Fruit fly (Drosophila melanogaster): ENCODE measurements around the gene mbf1.
A peak's percentile ranks its signal among the peaks of the same experiment; 100 is the strongest.

Gene mbf1

DNA sequence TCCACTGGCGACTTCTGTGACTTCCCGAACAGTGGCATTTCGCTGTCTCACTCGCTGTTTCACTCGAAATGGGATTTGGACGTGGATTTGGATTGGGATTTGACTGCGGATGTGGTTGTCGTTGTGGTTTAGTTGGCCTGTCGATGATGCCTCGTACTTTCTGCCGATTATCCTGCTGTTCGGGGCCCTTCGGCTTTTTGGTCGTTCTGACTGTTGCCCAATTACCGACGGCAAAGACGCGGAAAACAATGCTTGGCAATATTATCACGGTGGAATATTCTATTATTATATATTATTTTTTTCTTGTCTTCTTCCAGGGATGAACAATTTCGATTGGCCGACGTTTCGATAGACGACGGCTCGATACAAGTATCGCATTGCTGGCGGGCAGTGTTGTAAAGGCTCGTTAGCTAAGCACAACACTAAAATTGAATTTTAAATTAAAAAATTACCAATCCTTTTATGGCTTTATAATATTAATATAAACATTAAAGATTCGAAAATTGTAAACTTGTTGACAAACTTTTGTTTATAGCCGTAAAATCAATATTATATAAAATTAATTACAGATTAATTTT lies 41.0 kb downstream of the mbf1 start, which contains the start of gene Mo25 (continued):
- no peak for TF ChIP-seq HLHmδ (GFP tag; optimal IDR thresholded peaks at IDR 0.05)
- peak; percentile 56 for TF ChIP-seq CG30403 (GFP tag; optimal IDR thresholded peaks at IDR 0.05)
- no peak for TF ChIP-seq GATAe (GFP tag; conservative IDR thresholded peaks at IDR 0.05)
- TF ChIP-seq Eip74EF (GFP tag; optimal IDR thresholded peaks at IDR 0.05) = no peak
- no peak for TF ChIP-seq dan (GFP tag; IDR thresholded peaks at IDR 0.05)
- TF ChIP-seq CG12744 (GFP tag; optimal IDR thresholded peaks at IDR 0.05) = no peak
- peak; percentile 12 for TF ChIP-seq CG1647 (GFP tag; optimal IDR thresholded peaks at IDR 0.05)
- TF ChIP-seq Usf (GFP tag; optimal IDR thresholded peaks at IDR 0.05) = no peak
- peak; percentile 40 for TF ChIP-seq CG13894 (tag; optimal IDR thresholded peaks at IDR 0.05)
- peak; percentile 74; the same call in 2 of the 3 replicates for TF ChIP-seq Dbx (GFP tag; IDR thresholded peaks at IDR 0.05)
- peak; percentile 39; the same call in 1 of the 2 replicates for TF ChIP-seq Adf1 (GFP tag; IDR thresholded peaks at IDR 0.05)
- TF ChIP-seq rib (GFP tag; IDR thresholded peaks at IDR 0.05) = no peak
- 0 out of 2 replicates have a peak, but pooled peaks have one; percentile 17 for TF ChIP-seq CG31224 (GFP tag; IDR thresholded peaks at IDR 0.05)
- no peak for TF ChIP-seq Dip2 (GFP tag; IDR thresholded peaks at IDR 0.05)
- TF ChIP-seq sim (GFP tag; IDR thresholded peaks at IDR 0.05) = no peak
- TF ChIP-seq HLH4C (GFP tag; IDR thresholded peaks at IDR 0.05; ENCODE audit: partially characterized antibody) = peak; percentile 66; the same call in 2 of the 3 replicates
- TF ChIP-seq H2.0 (GFP tag; IDR thresholded peaks at IDR 0.05) = no peak
- no peak for TF ChIP-seq CG17802 (tag; optimal IDR thresholded peaks at IDR 0.05)
- no peak for TF ChIP-seq so (GFP tag; IDR thresholded peaks at IDR 0.05)
- TF ChIP-seq kah (GFP tag; optimal IDR thresholded peaks at IDR 0.05) = no peak
- peak; percentile 20 for TF ChIP-seq chn (GFP tag; optimal IDR thresholded peaks at IDR 0.05)
- no peak for TF ChIP-seq aop (GFP tag; IDR thresholded peaks at IDR 0.05)
- no peak for TF ChIP-seq CG15011 (GFP tag; optimal IDR thresholded peaks at IDR 0.05)
- TF ChIP-seq NK7.1 (GFP tag; optimal IDR thresholded peaks at IDR 0.05) = no peak
- peak; percentile 98 for TF ChIP-seq CG10267 (tag; optimal IDR thresholded peaks at IDR 0.05)
- TF ChIP-seq CG8924 (tag; optimal IDR thresholded peaks at IDR 0.05) = peak; percentile 51
- TF ChIP-seq Dref (GFP tag; IDR thresholded peaks at IDR 0.05) = peak; percentile 91
- no peak for TF ChIP-seq CHES-1-like (GFP tag; optimal IDR thresholded peaks at IDR 0.05)
- no peak for TF ChIP-seq HHEX (GFP tag; optimal IDR thresholded peaks at IDR 0.05)
- TF ChIP-seq mld (GFP tag; IDR thresholded peaks at IDR 0.05; ENCODE audit: partially characterized antibody) = no peak; the same call in 2 of the 3 replicates
- no peak for TF ChIP-seq sc (optimal IDR thresholded peaks at IDR 0.05)
- TF ChIP-seq sc (GFP tag; optimal IDR thresholded peaks at IDR 0.05) = no peak
- peak; percentile 14 for TF ChIP-seq scrt (GFP tag; optimal IDR thresholded peaks at IDR 0.05)
- no peak for TF ChIP-seq H15 (GFP tag; IDR thresholded peaks at IDR 0.05)
- peak; percentile 34 for TF ChIP-seq CG18262 (tag; optimal IDR thresholded peaks at IDR 0.05)
- no peak for TF ChIP-seq CG12942 (GFP tag; optimal IDR thresholded peaks at IDR 0.05)
- no peak for TF ChIP-seq org-1 (GFP tag; optimal IDR thresholded peaks at IDR 0.05)
- TF ChIP-seq CG11247 (GFP tag; IDR thresholded peaks at IDR 0.05) = peak; percentile 35; the same call in 1 of the 2 replicates
- no peak for TF ChIP-seq CG15696 (tag; optimal IDR thresholded peaks at IDR 0.05)
- no peak for TF ChIP-seq CG18619 (GFP tag; optimal IDR thresholded peaks at IDR 0.05)
- TF ChIP-seq zen2 (GFP tag; IDR thresholded peaks at IDR 0.05; ENCODE audit: partially characterized antibody) = peak; percentile 57; the same call in 2 of the 3 replicates
- TF ChIP-seq bsh (GFP tag; optimal IDR thresholded peaks at IDR 0.05) = peak in 1 of 2 experiments; percentile 18
- no peak for TF ChIP-seq CrebB (tag; optimal IDR thresholded peaks at IDR 0.05)
- TF ChIP-seq slbo (GFP tag; IDR thresholded peaks at IDR 0.05) = peak; percentile 70
- no peak for TF ChIP-seq CG11085 (GFP tag; IDR thresholded peaks at IDR 0.05)
- no peak for TF ChIP-seq CG12071 (GFP tag; optimal IDR thresholded peaks at IDR 0.05)
- no peak for TF ChIP-seq CG1832 (GFP tag; optimal IDR thresholded peaks at IDR 0.05)
- TF ChIP-seq CG2120 (GFP tag; optimal IDR thresholded peaks at IDR 0.05) = peak; percentile 67
- TF ChIP-seq cas (GFP tag; IDR thresholded peaks at IDR 0.05) = no peak
- TF ChIP-seq ato (GFP tag; IDR thresholded peaks at IDR 0.05; ENCODE audit: partially characterized antibody) = peak; percentile 55

Measured in whole organism, embryonic.